Worm (Caenorhabditis elegans) whole organism, L4/young adult: ENCODE data around the gene Y62F5A.9.

Experiments
- W03F9.2 ChIP-seq: fragments of 150-350 bp; optimal IDR thresholded peaks from 2 replicates; lab custom pipeline; 2014; ENCODE audit warnings: missing biosample characterization, missing genetic modification characterization
- dao-5 ChIP-seq: sonication (generic microtip); optimal IDR thresholded peaks from 2 replicates; lab custom pipeline; 2016; ENCODE audit warnings: missing genotype, missing genetic modification characterization, moderate library complexity, missing compliant biosample characterization
- him-1 ChIP-seq: sonication (generic microtip); optimal IDR thresholded peaks from 2 replicates; lab custom pipeline; 2016; ENCODE audit warnings: missing genotype, missing genetic modification reagents, missing genetic modification characterization, missing compliant biosample characterization

Gene Y62F5A.9

ce11 chrII:11534429-11535099 is 4.1 kb downstream of the Y62F5A.9 start, which contains the start of gene Y62F5A.12:
Gene Y62F5A.12, minus strand, starts transcription at chrII:11534479.
- peak; percentile 57 for TF ChIP-seq W03F9.2 (tag; lab: Kevin White, UChicago)
- TF ChIP-seq him-1 (tag; lab: Kevin White, UChicago) = peak; percentile 62

ce11 chrII:11533716-11534115 is 4.9 kb downstream of the Y62F5A.9 start, which contains the start of gene mdt-8:
Gene mdt-8, minus strand, starts transcription at chrII:11533816.
- TF ChIP-seq dao-5 (tag; lab: Kevin White, UChicago) = no peak
- TF ChIP-seq him-1 (tag; lab: Kevin White, UChicago) = no peak
- TF ChIP-seq W03F9.2 (tag; lab: Kevin White, UChicago) = no peak

ce11 chrII:11526954-11527353 is 11.7 kb downstream of the Y62F5A.9 start, which contains the start of gene age-1:
Gene age-1, minus strand, starts transcription at chrII:11527054.
- no peak for TF ChIP-seq W03F9.2 (tag; lab: Kevin White, UChicago)
- no peak for TF ChIP-seq dao-5 (tag; lab: Kevin White, UChicago)
- no peak for TF ChIP-seq him-1 (tag; lab: Kevin White, UChicago)

ce11 chrII:11521300-11521699 is 17.3 kb downstream of the Y62F5A.9 start, which contains the start of gene Y62F5A.10:
Gene Y62F5A.10, plus strand, starts transcription at chrII:11521600.
- TF ChIP-seq dao-5 (tag; lab: Kevin White, UChicago) (no peak), him-1 (tag; lab: Kevin White, UChicago) (no peak), W03F9.2 (tag; lab: Kevin White, UChicago) (no peak)

ce11 chrII:11518184-11518583 is 20.5 kb downstream of the Y62F5A.9 start, which contains the start of gene B0334.10:
Gene B0334.10, plus strand, starts transcription at chrII:11518484.
- TF ChIP-seq W03F9.2 (tag; lab: Kevin White, UChicago) = no peak

ce11 chrII:11514775-11515174 is 23.9 kb downstream of the Y62F5A.9 start, which contains the start of gene srh-44:
Gene srh-44, plus strand, starts transcription at chrII:11515075.
- no peak for TF ChIP-seq him-1 (tag; lab: Kevin White, UChicago)
- TF ChIP-seq W03F9.2 (tag; lab: Kevin White, UChicago) = no peak
- no peak for TF ChIP-seq dao-5 (tag; lab: Kevin White, UChicago)

ce11 chrII:11512921-11513320 is 25.7 kb downstream of the Y62F5A.9 start:
- no peak for TF ChIP-seq him-1 (tag; lab: Kevin White, UChicago)
- no peak for TF ChIP-seq W03F9.2 (tag; lab: Kevin White, UChicago)

- TF ChIP-seq him-1 (tag; lab: Kevin White, UChicago) (no peak), W03F9.2 (tag; lab: Kevin White, UChicago) (no peak), dao-5 (tag; lab: Kevin White, UChicago) (no peak)
Observed at ce11 chrII:11510373-11510772, 28.3 kb downstream of the Y62F5A.9 start, which contains the start of gene npr-41. Gene npr-41, plus strand, starts transcription at chrII:11510673.

- TF ChIP-seq W03F9.2 (tag; lab: Kevin White, UChicago) (no peak), dao-5 (tag; lab: Kevin White, UChicago) (no peak), him-1 (tag; lab: Kevin White, UChicago) (no peak)
Observed at ce11 chrII:11503761-11504160, 34.9 kb downstream of the Y62F5A.9 start.

- no peak for TF ChIP-seq dao-5 (tag; lab: Kevin White, UChicago)
- TF ChIP-seq him-1 (tag; lab: Kevin White, UChicago) = no peak
- TF ChIP-seq W03F9.2 (tag; lab: Kevin White, UChicago) = no peak
Observed at ce11 chrII:11501956-11502355, 36.7 kb downstream of the Y62F5A.9 start.

ce11 chrII:11500198-11500597 is 38.4 kb downstream of the Y62F5A.9 start, which contains the start of gene B0334.20:
Gene B0334.20, minus strand, starts transcription at chrII:11500459.
- TF ChIP-seq W03F9.2 (tag; lab: Kevin White, UChicago) = no peak
- no peak for TF ChIP-seq dao-5 (tag; lab: Kevin White, UChicago)
- TF ChIP-seq him-1 (tag; lab: Kevin White, UChicago) = no peak

ce11 chrII:11497365-11497764 is 41.3 kb downstream of the Y62F5A.9 start, which contains the start of gene B0334.5:
Gene B0334.5, plus strand, starts transcription at chrII:11497665.
- TF ChIP-seq dao-5 (tag; lab: Kevin White, UChicago) = no peak
- TF ChIP-seq W03F9.2 (tag; lab: Kevin White, UChicago) = no peak
- no peak for TF ChIP-seq him-1 (tag; lab: Kevin White, UChicago)

ce11 chrII:11496767-11497166 is 41.9 kb downstream of the Y62F5A.9 start, which contains the start of gene emc-5:
Gene emc-5, plus strand, starts transcription at chrII:11496780.
- TF ChIP-seq W03F9.2 (tag; lab: Kevin White, UChicago) (no peak), dao-5 (tag; lab: Kevin White, UChicago) (no peak), him-1 (tag; lab: Kevin White, UChicago) (no peak)

ce11 chrII:11495806-11496205 is 42.8 kb downstream of the Y62F5A.9 start:
- no peak for TF ChIP-seq dao-5 (tag; lab: Kevin White, UChicago)
- no peak for TF ChIP-seq W03F9.2 (tag; lab: Kevin White, UChicago)
- TF ChIP-seq him-1 (tag; lab: Kevin White, UChicago) = no peak
